Worm (Caenorhabditis elegans): Measurements from ENCODE around the gene F47F2.3.

The F47F2.3 gene

ce11 chrX:3857697-3858096 lies 37.8 kb downstream of the F47F2.3 start, which contains the start of gene ceh-18:
TSS of gene ceh-18 (minus strand) at chrX:3857797.
- TF ChIP-seq hlh-11 (tag; optimal IDR thresholded peaks at IDR 0.05) (no peak), nhr-25 (tag; optimal IDR thresholded peaks at IDR 0.05; ENCODE audit: borderline replicate concordance, insufficient read depth) (no peak), D1046.2 (GFP tag; IDR thresholded peaks at IDR 0.05) (no peak), daf-19 (GFP tag; conservative IDR thresholded peaks at IDR 0.05) (no peak), mxl-3 (GFP tag; optimal IDR thresholded peaks at IDR 0.05) (no peak), duxl-1 (tag; optimal IDR thresholded peaks at IDR 0.05; ENCODE audit: poor library complexity) (no peak), madf-5 (GFP tag; IDR thresholded peaks at IDR 0.05) (no peak), fos-1 (tag; optimal IDR thresholded peaks at IDR 0.05) (no peak), skn-1 (tag; optimal IDR thresholded peaks at IDR 0.05) (no peak), ceh-28 (tag; optimal IDR thresholded peaks at IDR 0.05) (no peak), lin-39 (tag; optimal IDR thresholded peaks at IDR 0.05) (no peak)

- TF ChIP-seq dpl-1 (GFP tag; optimal IDR thresholded peaks at IDR 0.05) (no peak), R02D3.7 (tag; optimal IDR thresholded peaks at IDR 0.05) (no peak), mxl-3 (GFP tag; optimal IDR thresholded peaks at IDR 0.05) (no peak), nhr-237 (tag; optimal IDR thresholded peaks at IDR 0.05) (no peak), php-3 (GFP tag; IDR thresholded peaks at IDR 0.05) (no peak), tag-97 (GFP tag; IDR thresholded peaks at IDR 0.05) (no peak)
Measured at ce11 chrX:3855717-3856116, 39.8 kb downstream of the F47F2.3 start.

- TF ChIP-seq ama-1 (optimal IDR thresholded peaks at IDR 0.05) (no peak), daf-16 (GFP tag; optimal IDR thresholded peaks at IDR 0.05) (peak in 1 of 2 experiments; percentile 75), daf-16 (tag; optimal IDR thresholded peaks at IDR 0.05) (no peak), hlh-11 (tag; optimal IDR thresholded peaks at IDR 0.05) (peak; percentile 14)
Measured at ce11 chrX:3853901-3854300, 41.6 kb downstream of the F47F2.3 start.

Data from whole organism, L4 larva.